Worm (Caenorhabditis elegans) whole organism, L2 larva: ENCODE results near the gene C54D10.5.

ENCODE experiments used
- ama-1 ChIP-seq: fragments of 150-350 bp; optimal IDR thresholded peaks from 2 replicates; lab custom pipeline; 2018; ENCODE audit warnings: inconsistent platforms
- lin-13 ChIP-seq: fragments of 150-350 bp; optimal IDR thresholded peaks from 2 replicates; lab custom pipeline; 2014; ENCODE audit warnings: missing biosample characterization, missing genetic modification reagents, missing genetic modification characterization
- lin-39 ChIP-seq: fragments of 150-350 bp; optimal IDR thresholded peaks from 2 replicates; lab custom pipeline; 2014; ENCODE audit warnings: missing biosample characterization, missing genetic modification reagents, missing genetic modification characterization
- lsy-2 ChIP-seq, 2 experiments: fragments of 150-350 bp in 1 of 2; sonication (generic microtip) in 1 of 2; optimal IDR thresholded peaks; 2 replicates each; lab custom pipeline; 2014 to 2017; ENCODE audit warnings: missing biosample characterization in 2 of 2, missing genetic modification characterization in 2 of 2
- nhr-237 ChIP-seq: fragments of 150-350 bp; optimal IDR thresholded peaks from 2 replicates; lab custom pipeline; 2014; ENCODE audit warnings: missing biosample characterization, missing genetic modification characterization
- nhr-77 ChIP-seq: fragments of 150-350 bp; optimal IDR thresholded peaks from 2 replicates; lab custom pipeline; 2014; ENCODE audit warnings: missing biosample characterization, missing genetic modification characterization
- unc-39 ChIP-seq: fragments of 150-350 bp; optimal IDR thresholded peaks from 2 replicates; lab custom pipeline; 2014; ENCODE audit warnings: missing biosample characterization, missing genetic modification characterization

- TF ChIP-seq nhr-77 (no peak), unc-39 (tag; lab: Kevin White, UChicago) (no peak), ama-1 (lab: Kevin White, UChicago) (no peak), nhr-237 (tag; lab: Kevin White, UChicago) (no peak), lsy-2 (tag; optimal IDR thresholded peaks at IDR 0.05; lab: Kevin White, UChicago) (peak; percentile 55 to 84), lin-13 (GFP tag; lab: Kevin White, UChicago) (peak; percentile 64), lin-39 (no peak)
Measured at ce11 chrV:12465399-12465798, 36.3 kb downstream of the C54D10.5 start.
